Worm (Caenorhabditis elegans) whole organism, late embryonic: ENCODE data around the gene srx-77.

ENCODE experiments used
- dve-1 ChIP-seq: sonication (generic microtip); optimal IDR thresholded peaks from 2 replicates; lab custom pipeline; 2017; ENCODE audit warnings: antibody characterized with exemption, mild to moderate bottlenecking, missing genetic modification characterization, missing compliant biosample characterization
- elt-2 ChIP-seq: sonication (generic microtip); optimal IDR thresholded peaks from 2 replicates; lab custom pipeline; 2016; ENCODE audit warnings: missing genetic modification reagents, missing genetic modification characterization, missing compliant biosample characterization
- ets-4 ChIP-seq: sonication (generic microtip); optimal IDR thresholded peaks from 2 replicates; lab custom pipeline; 2016; ENCODE audit warnings: missing genetic modification characterization, missing compliant biosample characterization
- fkh-6 ChIP-seq: sonication (generic microtip); optimal IDR thresholded peaks from 2 replicates; lab custom pipeline; 2016; ENCODE audit warnings: missing genetic modification characterization, missing compliant biosample characterization
- nfya-1 ChIP-seq: sonication (generic microtip); optimal IDR thresholded peaks from 2 replicates; lab custom pipeline; 2017; ENCODE audit warnings: missing genetic modification characterization, mild to moderate bottlenecking, missing compliant biosample characterization, antibody characterized with exemption, moderate library complexity
- nhr-11 ChIP-seq: fragments of 150-350 bp; optimal IDR thresholded peaks from 2 replicates; lab custom pipeline; 2014; ENCODE audit warnings: missing biosample characterization, missing genetic modification characterization
- nhr-232 ChIP-seq: sonication (generic microtip); optimal IDR thresholded peaks from 2 replicates; lab custom pipeline; 2016; ENCODE audit warnings: missing genetic modification characterization, missing compliant biosample characterization
- pag-3 ChIP-seq: sonication (generic microtip); optimal IDR thresholded peaks from 2 replicates; lab custom pipeline; 2016; ENCODE audit warnings: missing compliant biosample characterization, missing genetic modification characterization, borderline replicate concordance
- pha-4 ChIP-seq: fragments of 150-350 bp; optimal IDR thresholded peaks from 2 replicates; lab custom pipeline; 2018; ENCODE audit warnings: missing biosample characterization, missing genetic modification reagents, missing genetic modification characterization
- sox-2 ChIP-seq: fragments of 200-800 bp; sonication (Bioruptor generic); IDR thresholded peaks from 2 replicates; pipeline ENCODE4 v1.3.6; 2022; ENCODE audit warnings: missing genetic modification reagents, missing genetic modification characterization, missing compliant biosample characterization
- tbx-2 ChIP-seq: sonication (generic microtip); optimal IDR thresholded peaks from 2 replicates; lab custom pipeline; 2016; ENCODE audit warnings: missing genetic modification characterization, missing compliant biosample characterization

The srx-77 gene

DNA sequence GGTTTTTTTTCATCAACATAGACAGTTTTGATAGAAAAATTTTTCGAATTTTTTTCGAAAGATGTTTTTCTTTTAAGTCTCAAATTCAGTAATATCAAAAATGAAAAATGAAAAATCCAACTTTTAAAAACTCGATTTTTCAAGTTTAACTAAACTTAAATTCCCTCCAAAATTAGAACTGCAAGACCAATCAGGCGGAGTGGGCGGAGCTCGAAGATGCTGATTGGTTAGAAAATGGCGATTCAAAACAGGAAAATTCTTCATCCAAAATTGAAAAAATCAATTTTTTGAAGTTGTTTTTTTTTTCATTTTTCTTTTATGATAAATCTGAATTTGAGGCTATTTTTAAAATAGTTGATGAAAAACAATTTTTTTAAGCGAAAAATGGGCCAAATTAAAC, 43.8 kb downstream of the srx-77 start:
- TF ChIP-seq pha-4, result no peak
- TF ChIP-seq dve-1, result no peak
- peak; percentile 90 for TF ChIP-seq nfya-1 (tag; lab: Kevin White, UChicago)
- TF ChIP-seq sox-2 (GFP tag; lab: Robert Waterston, UW), result no peak
- TF ChIP-seq, all 69 proteins: peak for 1

DNA sequence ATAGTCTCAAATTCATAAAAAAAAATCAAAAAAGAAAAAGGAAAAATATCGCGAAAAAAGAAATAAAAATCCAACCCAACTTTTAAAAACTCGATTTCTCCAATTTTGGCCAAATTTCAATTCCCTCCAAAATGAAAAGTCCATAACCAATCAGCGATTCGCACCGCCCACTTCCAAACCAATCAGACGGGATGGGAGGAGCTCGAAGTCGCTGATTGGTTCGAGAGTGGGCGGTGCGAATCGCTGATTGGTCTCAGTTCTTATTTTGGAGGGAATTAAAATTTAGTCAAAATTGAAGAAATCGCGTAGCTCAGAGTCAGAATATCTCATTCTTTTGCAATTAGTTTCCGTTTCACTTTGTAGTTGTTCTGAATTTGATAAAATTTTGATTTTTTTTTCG, 45.0 kb downstream of the srx-77 start:
- TF ChIP-seq elt-2 (tag; lab: Kevin White, UChicago), result no peak
- peak; percentile 97 for TF ChIP-seq nfya-1 (tag; lab: Kevin White, UChicago)

ce11 chrV:4617260-4617659, 51.3 kb downstream of the srx-77 start, which contains the start of gene sumv-2:
sumv-2 (plus strand) TSS chrV:4617560.
- TF ChIP-seq fkh-6 (tag; lab: Kevin White, UChicago), result no peak
- no peak for TF ChIP-seq nhr-11 (tag; lab: Kevin White, UChicago)
- no peak for TF ChIP-seq nhr-232 (tag; lab: Kevin White, UChicago)
- peak; percentile 28 for TF ChIP-seq tbx-2 (tag; lab: Kevin White, UChicago)
- no peak for TF ChIP-seq pag-3 (tag; lab: Kevin White, UChicago)
- no peak for TF ChIP-seq ets-4 (tag; lab: Kevin White, UChicago)
